Worm (Caenorhabditis elegans) whole organism, mixed stage, embryonic: ENCODE data around the gene gei-13.

Source experiments
- ceh-39 ChIP-seq: fragments of 150-350 bp; optimal IDR thresholded peaks from 2 replicates; lab custom pipeline; 2014; ENCODE audit warnings: missing biosample characterization, missing genetic modification characterization
- ces-1 ChIP-seq: fragments of 150-350 bp; optimal IDR thresholded peaks from 2 replicates; lab custom pipeline; 2014; ENCODE audit warnings: missing biosample characterization, missing genetic modification reagents, missing genetic modification characterization
- hlh-1 ChIP-seq: fragments of 150-350 bp; optimal IDR thresholded peaks from 2 replicates; lab custom pipeline; 2014; ENCODE audit warnings: missing biosample characterization, missing genetic modification reagents, missing genetic modification characterization
- sem-2 ChIP-seq: fragments of 200-800 bp; sonication (Bioruptor generic); optimal IDR thresholded peaks from 2 replicates; lab custom pipeline; 2018; ENCODE audit warnings: mild to moderate bottlenecking, missing genetic modification characterization, missing compliant biosample characterization
- tbx-8 ChIP-seq: fragments of 200-800 bp; sonication (Bioruptor generic); optimal IDR thresholded peaks from 2 replicates; lab custom pipeline; 2018; ENCODE audit warnings: mild to moderate bottlenecking, missing genetic modification characterization, moderate library complexity, missing compliant biosample characterization
- ztf-11 ChIP-seq: fragments of 150-350 bp; optimal IDR thresholded peaks from 2 replicates; lab custom pipeline; 2014; ENCODE audit warnings: missing biosample characterization, missing genetic modification characterization

DNA sequence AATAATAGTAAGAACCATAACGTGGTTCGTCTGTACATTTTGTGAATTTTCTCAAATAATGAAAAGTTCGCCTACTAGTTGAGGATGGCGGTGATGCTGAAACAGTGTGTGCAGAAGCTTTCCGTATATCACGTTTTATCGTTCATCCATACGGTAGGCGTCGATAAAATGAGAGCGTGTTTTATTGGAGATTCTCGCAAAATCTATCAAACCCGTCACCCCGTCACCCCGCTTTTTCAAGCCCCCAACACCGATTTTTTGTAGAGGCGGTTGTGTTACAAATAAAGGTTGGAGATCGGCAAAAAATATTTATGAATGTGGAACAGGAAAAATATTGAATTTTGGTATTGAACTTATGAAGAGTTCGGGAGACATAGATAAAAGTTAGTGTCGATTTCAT, 28.3 kb downstream of the gei-13 start, which contains the start of gene clec-161:
- TF ChIP-seq ces-1 (GFP tag; lab: Kevin White, UChicago): no peak
- no peak for TF ChIP-seq tbx-8 (GFP tag; lab: Kevin White, UChicago)
- no peak for TF ChIP-seq ceh-39 (tag; lab: Kevin White, UChicago)
- TF ChIP-seq ztf-11 (tag; lab: Kevin White, UChicago): no peak
- TF ChIP-seq hlh-1: no peak
- no peak for TF ChIP-seq sem-2 (GFP tag; lab: Kevin White, UChicago)
